Fruit fly (Drosophila melanogaster) whole organism, embryonic: ENCODE results near the gene CG33483.
A peak's percentile ranks its signal among the peaks of the same experiment; 100 is the strongest.

Experiments used
- CG10979 ChIP-seq: fragments of 200-800 bp; sonication (Bioruptor generic); optimal IDR thresholded peaks from 2 replicates; lab custom pipeline; 2018; ENCODE audit warnings: missing biosample characterization, mild to moderate bottlenecking, missing genetic modification characterization, moderate library complexity
- CG11093 ChIP-seq: fragments of 200-800 bp; sonication (Bioruptor generic); IDR thresholded peaks from 3 replicates; pipeline ENCODE4 v1.3.6; 2022; ENCODE audit warnings: missing biosample characterization, missing genetic modification characterization
- CG11247 ChIP-seq: fragments of 200-800 bp; sonication (Bioruptor generic); IDR thresholded peaks from 2 replicates; pipeline ENCODE4 v1.3.6; 2022; ENCODE audit warnings: missing biosample characterization, missing genetic modification characterization
- CG11504 ChIP-seq: fragments of 200-800 bp; sonication (Bioruptor generic); optimal IDR thresholded peaks from 3 replicates; lab custom pipeline; 2019; ENCODE audit warnings: missing biosample characterization, mild to moderate bottlenecking, missing genetic modification characterization, moderate library complexity
- CG12219 ChIP-seq: fragments of 200-800 bp; sonication (Bioruptor generic); optimal IDR thresholded peaks from 3 replicates; lab custom pipeline; 2018; ENCODE audit warnings: missing biosample characterization, mild to moderate bottlenecking, missing genetic modification characterization
- CG12299 ChIP-seq: fragments of 200-800 bp; sonication (Bioruptor generic); optimal IDR thresholded peaks from 2 replicates; lab custom pipeline; 2018; ENCODE audit warnings: missing biosample characterization, mild to moderate bottlenecking, missing genetic modification characterization
- CG15011 ChIP-seq: fragments of 200-800 bp; sonication (Bioruptor generic); optimal IDR thresholded peaks from 3 replicates; lab custom pipeline; 2018; ENCODE audit warnings: missing biosample characterization, mild to moderate bottlenecking, missing genetic modification characterization
- CG17385 ChIP-seq: fragments of 200-800 bp; sonication (Bioruptor generic); optimal IDR thresholded peaks from 3 replicates; lab custom pipeline; 2018; ENCODE audit warnings: missing biosample characterization, mild to moderate bottlenecking, missing genetic modification characterization
- CG2202 ChIP-seq: fragments of 200-800 bp; sonication (Bioruptor generic); optimal IDR thresholded peaks from 2 replicates; lab custom pipeline; 2018; ENCODE audit warnings: missing biosample characterization, mild to moderate bottlenecking, missing genetic modification characterization
- CG2712 ChIP-seq: fragments of 200-800 bp; optimal IDR thresholded peaks from 3 replicates; lab custom pipeline; 2019; ENCODE audit warnings: missing biosample characterization, mild to moderate bottlenecking, missing genetic modification characterization, moderate library complexity
- CG32767 ChIP-seq: fragments of 200-800 bp; sonication (Bioruptor generic); IDR thresholded peaks from 2 replicates; pipeline ENCODE4 v1.3.6; 2022; ENCODE audit warnings: missing biosample characterization, missing genetic modification characterization
- CG34224 ChIP-seq: fragments of 200-800 bp; sonication (Bioruptor generic); IDR thresholded peaks from 3 replicates; pipeline ENCODE4 v1.3.6; 2022; ENCODE audit warnings: missing biosample characterization, missing genetic modification characterization; ENCODE audit not compliant: partially characterized antibody
- CG34376 ChIP-seq: fragments of 200-800 bp; sonication (Bioruptor generic); optimal IDR thresholded peaks from 2 replicates; lab custom pipeline; 2018; ENCODE audit warnings: missing biosample characterization, mild to moderate bottlenecking, missing genetic modification characterization
- CG34422 ChIP-seq: fragments of 200-800 bp; sonication (Bioruptor generic); IDR thresholded peaks from 3 replicates; pipeline ENCODE4 v1.3.6; 2022; ENCODE audit warnings: missing biosample characterization, missing genetic modification characterization
- CG4282 ChIP-seq: fragments of 200-800 bp; sonication (Bioruptor generic); optimal IDR thresholded peaks from 2 replicates; lab custom pipeline; 2016; ENCODE audit warnings: missing biosample characterization, missing genetic modification characterization
- CG6689 ChIP-seq: fragments of 200-800 bp; sonication (Bioruptor generic); IDR thresholded peaks from 2 replicates; pipeline ENCODE4 v1.3.6; 2022; ENCODE audit warnings: missing biosample characterization, missing genetic modification characterization
- CG6791 ChIP-seq: fragments of 200-800 bp; sonication (Bioruptor generic); IDR thresholded peaks from 3 replicates; pipeline ENCODE4 v1.3.6; 2022; ENCODE audit warnings: missing biosample characterization, missing genetic modification characterization; ENCODE audit not compliant: partially characterized antibody
- CG7357 ChIP-seq: fragments of 200-800 bp; sonication (Bioruptor generic); IDR thresholded peaks from 3 replicates; pipeline ENCODE4 v1.3.6; 2022; ENCODE audit warnings: missing biosample characterization, missing genetic modification characterization
- CG7839 ChIP-seq: fragments of 200-800 bp; sonication (Bioruptor generic); optimal IDR thresholded peaks from 3 replicates; lab custom pipeline; 2018; ENCODE audit warnings: missing biosample characterization, mild to moderate bottlenecking, missing genetic modification characterization, moderate library complexity
- CG7928 ChIP-seq: fragments of 200-800 bp; sonication (Bioruptor generic); optimal IDR thresholded peaks from 2 replicates; lab custom pipeline; 2017; ENCODE audit warnings: missing biosample characterization, mild to moderate bottlenecking, missing genetic modification characterization
- CG8089 ChIP-seq: fragments of 200-800 bp; sonication (Bioruptor generic); optimal IDR thresholded peaks from 3 replicates; lab custom pipeline; 2016; ENCODE audit warnings: missing biosample characterization, missing genetic modification characterization
- CG9609 ChIP-seq: fragments of 200-800 bp; sonication (Bioruptor generic); optimal IDR thresholded peaks from 3 replicates; lab custom pipeline; 2016; ENCODE audit warnings: missing biosample characterization, missing genetic modification characterization
- CkIIα-i1 ChIP-seq: fragments of 200-800 bp; sonication (Bioruptor generic); IDR thresholded peaks from 2 replicates; pipeline ENCODE4 v1.3.6; 2022; ENCODE audit warnings: missing biosample characterization, missing genetic modification characterization
- HmgZ ChIP-seq: fragments of 200-800 bp; sonication (Bioruptor generic); optimal IDR thresholded peaks from 2 replicates; lab custom pipeline; 2018; ENCODE audit warnings: missing biosample characterization, mild to moderate bottlenecking, missing genetic modification characterization
- Hmr ChIP-seq: fragments of 200-800 bp; sonication (Bioruptor generic); optimal IDR thresholded peaks from 3 replicates; lab custom pipeline; 2017; ENCODE audit warnings: mild to moderate bottlenecking, missing biosample characterization, missing genetic modification reagents, missing genetic modification characterization
- Hr51 ChIP-seq, 2 experiments: fragments of 200-800 bp; sonication (Bioruptor generic); optimal IDR thresholded peaks; 2 replicates in 1 of 2; 3 replicates in 1 of 2; lab custom pipeline; 2016 to 2018; ENCODE audit warnings: missing biosample characterization in 2 of 2, missing genetic modification characterization in 2 of 2, mild to moderate bottlenecking in 1 of 2, moderate library complexity in 1 of 2
- NFAT ChIP-seq: fragments of 200-800 bp; sonication (Bioruptor generic); IDR thresholded peaks from 2 replicates; pipeline ENCODE4 v1.3.6; 2022; ENCODE audit warnings: missing biosample characterization, missing genetic modification characterization
- Trl ChIP-seq, 3 experiments: fragments of >200 bp in 2 of 3; fragments of 200-800 bp in 1 of 3; sonication (Bioruptor generic) in 1 of 3; optimal IDR thresholded peaks; 2 replicates in 1 of 3; 3 replicates in 2 of 3; lab custom pipeline; 2016 to 2017; ENCODE audit warnings: missing biosample characterization in 1 of 3, missing genetic modification characterization in 1 of 3
- al ChIP-seq: fragments of 200-800 bp; sonication (Bioruptor generic); IDR thresholded peaks from 2 replicates; pipeline ENCODE4 v1.3.6; 2022; ENCODE audit warnings: missing biosample characterization, missing genetic modification characterization
- ap ChIP-seq: fragments of 200-800 bp; sonication (Bioruptor generic); IDR thresholded peaks from 2 replicates; pipeline ENCODE4 v1.3.6; 2022; ENCODE audit warnings: missing biosample characterization, missing genetic modification characterization
- ato ChIP-seq: fragments of 200-800 bp; sonication (Bioruptor generic); IDR thresholded peaks from 2 replicates; pipeline ENCODE4 v1.3.6; 2022; ENCODE audit warnings: missing biosample characterization, missing genetic modification characterization; ENCODE audit not compliant: partially characterized antibody
- bsh ChIP-seq, 2 experiments: fragments of 200-800 bp; sonication (Bioruptor generic); optimal IDR thresholded peaks; 2 replicates each; lab custom pipeline; 2017 to 2018; ENCODE audit warnings: mild to moderate bottlenecking in 2 of 2, missing biosample characterization in 2 of 2, missing genetic modification characterization in 2 of 2, moderate library complexity in 1 of 2
- cato ChIP-seq: fragments of 200-800 bp; sonication (Bioruptor generic); optimal IDR thresholded peaks from 2 replicates; lab custom pipeline; 2016; ENCODE audit warnings: missing biosample characterization, missing genetic modification characterization, borderline replicate concordance
- chif ChIP-seq, 2 experiments: fragments of 200-800 bp; sonication (Bioruptor generic); optimal IDR thresholded peaks; 3 replicates each; lab custom pipeline; 2016; ENCODE audit warnings: missing biosample characterization in 2 of 2, missing genetic modification characterization in 2 of 2
- corto ChIP-seq: fragments of 200-800 bp; sonication (Bioruptor generic); optimal IDR thresholded peaks from 2 replicates; lab custom pipeline; 2016; ENCODE audit warnings: missing biosample characterization, mild to moderate bottlenecking, missing genetic modification characterization, moderate library complexity
- danr ChIP-seq: fragments of 200-800 bp; sonication (Bioruptor generic); IDR thresholded peaks from 2 replicates; pipeline ENCODE4 v1.3.6; 2022; ENCODE audit warnings: missing biosample characterization, missing genetic modification characterization
- gem ChIP-seq: fragments of 200-800 bp; sonication (Bioruptor generic); optimal IDR thresholded peaks from 2 replicates; lab custom pipeline; 2019; ENCODE audit warnings: missing biosample characterization, mild to moderate bottlenecking, missing genetic modification characterization, moderate library complexity
- kah ChIP-seq: fragments of 200-800 bp; sonication (Bioruptor generic); optimal IDR thresholded peaks from 2 replicates; lab custom pipeline; 2018; ENCODE audit warnings: missing biosample characterization, mild to moderate bottlenecking, missing genetic modification characterization
- kni ChIP-seq: fragments of 200-800 bp; sonication (Bioruptor generic); optimal IDR thresholded peaks from 3 replicates; lab custom pipeline; 2017; ENCODE audit warnings: mild to moderate bottlenecking, missing biosample characterization, missing genetic modification reagents, missing genetic modification characterization
- lilli ChIP-seq: fragments of 200-800 bp; sonication (Bioruptor generic); optimal IDR thresholded peaks from 3 replicates; lab custom pipeline; 2016; ENCODE audit warnings: missing biosample characterization, missing genetic modification characterization
- nmo ChIP-seq: fragments of 200-800 bp; sonication (Bioruptor generic); optimal IDR thresholded peaks from 2 replicates; lab custom pipeline; 2018; ENCODE audit warnings: missing biosample characterization, mild to moderate bottlenecking, missing genetic modification characterization, moderate library complexity
- pros ChIP-seq: fragments of 200-800 bp; sonication (Bioruptor generic); optimal IDR thresholded peaks from 3 replicates; lab custom pipeline; 2019; ENCODE audit warnings: missing biosample characterization, mild to moderate bottlenecking, missing genetic modification characterization, moderate library complexity
- pzg ChIP-seq: fragments of 200-800 bp; sonication (Bioruptor generic); optimal IDR thresholded peaks from 3 replicates; lab custom pipeline; 2018; ENCODE audit warnings: missing biosample characterization, mild to moderate bottlenecking, missing genetic modification characterization, moderate library complexity
- sens ChIP-seq: fragments of 200-800 bp; sonication (Bioruptor generic); peaks from one replicate; lab custom pipeline; 2016; ENCODE audit warnings: missing biosample characterization, missing genetic modification characterization
- slou ChIP-seq: fragments of 200-800 bp; sonication (Bioruptor generic); optimal IDR thresholded peaks from 3 replicates; lab custom pipeline; 2016; ENCODE audit warnings: missing biosample characterization, missing genetic modification characterization
- trem ChIP-seq: fragments of 200-800 bp; optimal IDR thresholded peaks from 3 replicates; lab custom pipeline; 2019; ENCODE audit warnings: missing biosample characterization, mild to moderate bottlenecking, missing genetic modification characterization, moderate library complexity
- twi ChIP-seq: fragments of 200-800 bp; optimal IDR thresholded peaks from 2 replicates; lab custom pipeline; 2019; ENCODE audit warnings: missing biosample characterization, mild to moderate bottlenecking, missing genetic modification characterization, moderate library complexity
- vvl ChIP-seq: fragments of 200-800 bp; sonication (Bioruptor generic); IDR thresholded peaks from 2 replicates; pipeline ENCODE4 v1.3.6; 2022; ENCODE audit warnings: missing biosample characterization, missing genetic modification characterization
- wdn ChIP-seq: fragments of 200-800 bp; sonication (Bioruptor generic); IDR thresholded peaks from 2 replicates; pipeline ENCODE4 v1.3.6; 2022; ENCODE audit warnings: missing biosample characterization, missing genetic modification characterization

Gene CG33483

dm6 chr3R:30865365-30865770, 36.6 kb downstream of the CG33483 start (continued):
- TF ChIP-seq trem (tag; lab: Kevin White, UChicago) (peak; percentile 14), CG15011 (GFP tag; lab: Kevin White, UChicago) (no peak), CG7357 (GFP tag; lab: Robert Waterston, UW) (0 out of 3 replicates have a peak, but pooled peaks have one; percentile 34), ato (GFP tag; lab: Robert Waterston, UW) (no peak), CkIIα-i1 (GFP tag; lab: Robert Waterston, UW) (no peak), CG9609 (no peak), CG34422 (no peak), vvl (GFP tag; lab: Robert Waterston, UW) (no peak), NFAT (GFP tag; lab: Robert Waterston, UW) (no peak), al (GFP tag; lab: Robert Waterston, UW) (no peak), CG34224 (GFP tag; lab: Robert Waterston, UW) (no peak), CG34376 (GFP tag; lab: Kevin White, UChicago) (no peak), CG17385 (GFP tag; lab: Kevin White, UChicago) (peak; percentile 8)
- TF ChIP-seq, all 482 proteins: peak for 106

dm6 chr3R:30864465-30864864, 37.5 kb downstream of the CG33483 start:
- no peak for TF ChIP-seq lilli
- TF ChIP-seq Hr51 (GFP tag; optimal IDR thresholded peaks at IDR 0.05; lab: Kevin White, UChicago), result peak in 1 of 2 experiments; percentile 8
- no peak for TF ChIP-seq CG2202
- no peak for TF ChIP-seq pros
- no peak for TF ChIP-seq CG6791
- TF ChIP-seq CG11247 (GFP tag; lab: Robert Waterston, UW), result no peak
- TF ChIP-seq twi (tag; lab: Kevin White, UChicago), result no peak
- no peak for TF ChIP-seq CG6689 (GFP tag; lab: Robert Waterston, UW)
- no peak for TF ChIP-seq nmo (GFP tag; lab: Kevin White, UChicago)
- no peak for TF ChIP-seq CG12219 (GFP tag; lab: Kevin White, UChicago)
- no peak for TF ChIP-seq CG7839 (tag; lab: Kevin White, UChicago)
- TF ChIP-seq Hmr, result no peak
- TF ChIP-seq ap (GFP tag; lab: Robert Waterston, UW), result no peak
- TF ChIP-seq gem (tag; lab: Kevin White, UChicago), result peak; percentile 47
- no peak for TF ChIP-seq CG4282 (GFP tag; lab: Kevin White, UChicago)
- TF ChIP-seq cato (GFP tag; lab: Kevin White, UChicago), result no peak
- TF ChIP-seq CG7928 (GFP tag; lab: Kevin White, UChicago), result no peak
- TF ChIP-seq kah (GFP tag; lab: Kevin White, UChicago), result no peak
- peak; percentile 75 for TF ChIP-seq sens
- no peak for TF ChIP-seq CG15011 (GFP tag; lab: Kevin White, UChicago)
- peak; percentile 1 for TF ChIP-seq CG11504 (tag; lab: Kevin White, UChicago)
- peak; percentile 7 for TF ChIP-seq CG2712 (tag; lab: Kevin White, UChicago)
- TF ChIP-seq chif (GFP tag; optimal IDR thresholded peaks at IDR 0.05; lab: Kevin White, UChicago), result no peak
- TF ChIP-seq CG7357 (GFP tag; lab: Robert Waterston, UW), result no peak
- TF ChIP-seq CG10979, result peak; percentile 25
- no peak for TF ChIP-seq HmgZ (tag; lab: Kevin White, UChicago)
- no peak for TF ChIP-seq slou
- TF ChIP-seq CG8089 (GFP tag; lab: Kevin White, UChicago), result no peak
- no peak for TF ChIP-seq corto (GFP tag; lab: Kevin White, UChicago)
- TF ChIP-seq pzg (GFP tag; lab: Kevin White, UChicago), result no peak
- TF ChIP-seq CG12299 (tag; lab: Kevin White, UChicago), result no peak
- no peak for TF ChIP-seq wdn (GFP tag; lab: Robert Waterston, UW)
- no peak for TF ChIP-seq kni (GFP tag; lab: Kevin White, UChicago)
- TF ChIP-seq CG32767 (GFP tag; lab: Robert Waterston, UW), result no peak
- TF ChIP-seq CG11093, result no peak
- TF ChIP-seq Trl (optimal IDR thresholded peaks at IDR 0.05; lab: Kevin White, UChicago), result no peak
- TF ChIP-seq Trl (GFP tag; optimal IDR thresholded peaks at IDR 0.05; lab: Kevin White, UChicago), result no peak
- TF ChIP-seq bsh (GFP tag; optimal IDR thresholded peaks at IDR 0.05; lab: Kevin White, UChicago), result peak in 1 of 2 experiments; percentile 28
- no peak for TF ChIP-seq danr (GFP tag; lab: Robert Waterston, UW)
